Worm (Caenorhabditis elegans): ENCODE results near the gene clec-3.
A peak's percentile ranks its signal among the peaks of the same experiment; 100 is the strongest.

clec-3 gene

DNA sequence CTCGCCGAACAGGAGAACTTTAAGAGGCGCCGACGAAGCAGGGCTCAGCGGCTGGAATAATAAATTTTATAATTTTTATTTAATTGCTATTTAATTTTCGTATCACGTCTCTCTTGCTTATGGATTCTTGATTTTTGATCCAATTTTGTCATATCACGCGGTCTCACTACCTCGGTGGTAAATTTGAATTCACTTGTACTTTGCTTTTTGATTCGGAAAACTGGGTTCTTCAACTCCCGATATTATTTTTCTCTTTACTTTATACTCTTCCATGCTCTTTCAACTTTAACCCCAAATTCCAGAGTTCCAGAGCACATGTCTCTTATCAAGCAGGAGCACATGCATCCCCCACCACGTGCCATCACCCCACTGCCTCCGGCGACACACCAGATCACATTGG lies 16.0 kb downstream of the clec-3 start, which contains the start of gene lido-11:
Gene lido-11, plus strand, starts transcription at position 301 of the 400 bp plus-strand sequence.
- TF ChIP-seq C34B4.2 (tag; optimal IDR thresholded peaks at IDR 0.05) (no peak), elt-3 (tag; optimal IDR thresholded peaks at IDR 0.05) (no peak), nhr-84 (tag; optimal IDR thresholded peaks at IDR 0.05) (no peak), aha-1 (tag; optimal IDR thresholded peaks at IDR 0.05) (no peak), pag-3 (tag; optimal IDR thresholded peaks at IDR 0.05; ENCODE audit: borderline replicate concordance, insufficient read depth) (no peak), unc-130 (tag; optimal IDR thresholded peaks at IDR 0.05) (no peak), ces-1 (GFP tag; optimal IDR thresholded peaks at IDR 0.05) (no peak), nhr-85 (tag) (no peak), fos-1 (tag; optimal IDR thresholded peaks at IDR 0.05) (no peak), C16A3.4 (tag; optimal IDR thresholded peaks at IDR 0.05) (no peak), vab-15 (tag; optimal IDR thresholded peaks at IDR 0.05) (no peak)

DNA sequence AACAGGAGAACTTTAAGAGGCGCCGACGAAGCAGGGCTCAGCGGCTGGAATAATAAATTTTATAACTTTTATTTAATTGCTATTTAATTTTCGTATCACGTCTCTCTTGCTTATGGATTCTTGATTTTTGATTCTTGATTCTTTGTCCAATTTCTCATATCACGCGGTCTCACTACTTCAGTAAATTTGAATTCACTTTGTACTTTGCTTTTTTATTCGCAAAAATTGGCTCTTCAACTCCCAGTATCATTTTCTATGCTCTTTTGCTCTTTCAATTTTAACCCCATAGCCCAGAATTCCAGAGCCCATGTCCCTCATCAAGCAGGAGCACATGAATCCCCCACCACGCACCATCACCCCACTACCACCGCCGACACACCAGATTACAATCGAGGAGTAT lies 17.5 kb downstream of the clec-3 start, which contains the start of gene lido-10:
Gene lido-10, plus strand, starts transcription at position 301 of the 400 bp plus-strand sequence.
- TF ChIP-seq hlh-17 (GFP tag; optimal IDR thresholded peaks at IDR 0.05; ENCODE audit: borderline replicate concordance), result no peak
- TF ChIP-seq lsy-2 (tag; optimal IDR thresholded peaks at IDR 0.05), result no peak
- TF ChIP-seq unc-30 (tag; optimal IDR thresholded peaks at IDR 0.05), result no peak
- no peak for TF ChIP-seq ceh-8 (GFP tag; optimal IDR thresholded peaks at IDR 0.05)
- TF ChIP-seq fkh-8 (tag; optimal IDR thresholded peaks at IDR 0.05), result no peak
- no peak for TF ChIP-seq alr-1 (tag; optimal IDR thresholded peaks at IDR 0.05; ENCODE audit: borderline replicate concordance)
- no peak for TF ChIP-seq ets-5 (GFP tag; IDR thresholded peaks at IDR 0.05)
- no peak for TF ChIP-seq nhr-20 (tag; optimal IDR thresholded peaks at IDR 0.05)

DNA sequence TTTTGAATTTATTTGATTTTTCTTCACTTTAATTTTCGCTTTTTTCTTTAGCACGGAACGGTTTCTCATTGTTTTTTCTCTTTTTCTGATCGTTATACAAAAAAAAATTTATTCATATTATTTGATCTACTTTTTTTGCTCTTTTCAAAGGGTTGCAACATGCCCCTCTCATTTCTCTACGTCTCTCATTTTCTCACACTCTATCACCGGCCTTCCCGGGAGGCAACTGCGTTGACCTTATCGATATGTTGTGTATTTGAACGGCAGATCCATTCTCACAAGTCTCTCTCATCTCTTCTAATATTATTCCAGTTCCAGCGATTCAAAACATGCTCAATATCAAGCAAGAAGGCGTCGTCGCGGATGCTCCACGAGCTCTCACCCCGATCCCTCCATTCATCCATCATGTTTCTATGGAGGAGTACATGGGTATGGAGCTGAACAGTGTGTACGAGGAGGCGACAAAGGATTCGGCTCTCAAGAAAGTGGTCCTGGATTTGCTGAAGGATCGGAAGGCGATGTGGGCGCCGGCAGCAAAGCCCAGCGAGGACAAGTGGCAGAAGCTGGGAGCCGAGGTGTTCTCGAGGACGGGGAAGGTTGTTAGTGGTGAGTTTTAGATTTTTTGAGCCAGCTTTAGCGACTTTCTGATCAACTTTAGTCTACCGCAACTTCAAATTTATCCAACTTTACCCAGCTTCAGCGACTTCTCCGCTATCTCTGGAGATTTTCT lies 19.0 kb downstream of the clec-3 start, which contains the start of gene lido-9:
Gene lido-9, plus strand, starts transcription at position 234 of the 730 bp plus-strand sequence.
- TF ChIP-seq ztf-4 (tag; optimal IDR thresholded peaks at IDR 0.05) (no peak), blmp-1 (tag; optimal IDR thresholded peaks at IDR 0.05) (no peak), hlh-4 (tag; optimal IDR thresholded peaks at IDR 0.05) (no peak), sup-37 (GFP tag; optimal IDR thresholded peaks at IDR 0.05) (no peak), ztf-11 (tag; optimal IDR thresholded peaks at IDR 0.05) (no peak), nhr-76 (tag; optimal IDR thresholded peaks at IDR 0.05) (no peak), unc-98 (GFP tag; IDR thresholded peaks at IDR 0.05) (no peak)

DNA sequence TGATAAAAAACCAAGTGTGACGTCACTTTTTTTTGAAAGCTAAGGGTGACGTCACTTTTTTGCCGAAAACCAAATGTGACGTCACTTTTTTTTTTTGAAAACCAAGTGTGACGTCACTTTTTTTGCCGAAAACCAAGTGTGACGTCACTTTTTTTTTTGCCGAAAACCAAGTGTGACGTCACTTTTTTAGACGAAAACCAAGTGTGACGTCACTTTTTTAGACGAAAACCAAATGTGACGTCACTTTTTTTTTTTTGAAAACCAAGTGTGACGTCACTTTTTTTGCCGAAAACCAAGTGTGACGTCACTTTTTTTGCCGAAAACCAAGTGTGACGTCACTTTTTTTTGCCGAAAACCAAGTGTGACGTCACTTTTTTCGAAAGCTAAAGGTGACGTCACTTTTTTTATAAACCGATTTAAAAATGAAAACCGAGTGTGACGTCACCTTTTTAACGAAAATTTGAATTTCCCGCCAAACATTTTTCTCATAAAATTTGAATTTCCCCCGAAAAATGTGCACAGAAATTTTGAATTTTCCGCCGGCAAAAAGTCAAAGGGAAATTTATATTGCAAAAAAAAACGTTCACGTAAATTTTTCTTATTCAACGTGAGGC lies 21.8 kb downstream of the clec-3 start:
- TF ChIP-seq ceh-82 (tag; optimal IDR thresholded peaks at IDR 0.05), result no peak

DNA sequence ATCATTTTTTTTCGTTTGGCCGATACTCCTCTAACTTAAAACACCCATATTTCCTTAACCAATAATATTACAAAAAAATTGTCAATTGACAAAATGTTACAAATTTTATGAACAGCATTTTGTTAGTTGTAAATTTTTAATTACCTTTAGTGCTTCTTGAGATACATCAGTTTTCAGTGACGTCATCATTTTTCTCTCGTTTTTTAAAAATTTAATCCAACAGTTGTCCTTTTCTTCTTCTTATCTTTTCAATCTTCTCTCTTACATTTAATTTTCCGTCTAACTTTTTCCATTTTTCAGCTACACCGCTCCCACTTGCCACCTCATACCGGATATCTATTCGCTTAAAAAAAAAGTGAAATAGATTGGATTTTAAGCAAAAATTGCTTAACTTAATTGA lies 23.0 kb downstream of the clec-3 start, which contains the start of gene lido-8:
Gene lido-8, plus strand, starts transcription at position 301 of the 400 bp plus-strand sequence.
- no peak for TF ChIP-seq aha-1 (tag; optimal IDR thresholded peaks at IDR 0.05)
- no peak for TF ChIP-seq sup-37 (GFP tag; optimal IDR thresholded peaks at IDR 0.05)
- no peak for TF ChIP-seq ces-1 (GFP tag; optimal IDR thresholded peaks at IDR 0.05)

DNA sequence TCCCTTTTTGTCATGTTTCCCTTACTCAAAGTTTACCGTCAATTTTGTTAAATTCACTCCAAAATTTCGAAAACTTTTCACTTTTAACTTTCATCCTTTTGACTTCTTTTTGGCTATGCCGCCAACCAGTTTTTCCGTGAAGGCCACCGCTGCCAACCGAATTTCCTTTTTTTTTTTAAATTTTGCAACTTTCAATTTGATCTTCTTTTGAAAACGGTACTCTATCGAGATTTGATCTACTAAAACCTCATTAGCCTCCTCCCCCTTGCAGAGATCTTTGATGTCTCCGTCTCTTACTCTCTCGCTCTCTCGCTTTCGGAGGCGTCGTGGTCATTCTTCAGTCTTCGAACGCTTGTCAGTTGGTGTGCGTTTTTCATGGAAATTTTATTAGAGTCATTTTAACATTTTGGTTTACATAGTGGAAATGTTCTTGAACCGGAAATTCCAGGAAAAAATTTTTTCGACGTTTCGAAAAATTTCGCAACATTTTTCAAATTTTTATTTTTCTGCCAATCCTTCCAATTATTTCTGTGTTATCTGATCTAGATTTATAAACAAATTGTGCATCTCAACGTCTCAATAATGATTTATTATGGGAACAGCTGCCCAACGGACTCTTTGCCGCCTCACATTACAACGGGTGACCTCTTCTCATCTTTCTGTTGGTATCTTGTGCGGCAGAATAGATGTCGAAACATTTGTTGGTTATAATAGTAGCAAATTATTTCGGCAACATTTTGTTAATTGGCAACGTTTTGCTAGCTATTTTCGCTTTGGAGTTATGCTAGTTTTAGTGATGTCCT lies 24.9 kb downstream of the clec-3 start:
- no peak for TF ChIP-seq mab-9 (GFP tag; IDR thresholded peaks at IDR 0.05)
- TF ChIP-seq snu-23 (GFP tag; optimal IDR thresholded peaks at IDR 0.05), result peak; percentile 13
- no peak for TF ChIP-seq mef-2 (tag; optimal IDR thresholded peaks at IDR 0.05)
- no peak for TF ChIP-seq ces-1 (GFP tag; optimal IDR thresholded peaks at IDR 0.05)
- TF ChIP-seq grh-1 (GFP tag; IDR thresholded peaks at IDR 0.05), result peak; percentile 88
- no peak for TF ChIP-seq egl-13 (tag; optimal IDR thresholded peaks at IDR 0.05)
- TF ChIP-seq lin-14 (GFP tag; optimal IDR thresholded peaks at IDR 0.05), result peak; percentile 66
- peak in 1 of 2 experiments; percentile 28 for TF ChIP-seq efl-1 (optimal IDR thresholded peaks at IDR 0.05)
- TF ChIP-seq efl-1 (GFP tag; optimal IDR thresholded peaks at IDR 0.05 in 1 of 2), result peak in 1 of 2 experiments; percentile 71
- TF ChIP-seq lin-35 (GFP tag; optimal IDR thresholded peaks at IDR 0.05), result peak in 1 of 2 experiments; percentile 32
- peak; percentile 81 for TF ChIP-seq rnt-1 (tag; optimal IDR thresholded peaks at IDR 0.05)
- peak; percentile 18 for TF ChIP-seq lin-13 (GFP tag; optimal IDR thresholded peaks at IDR 0.05)
- no peak for TF ChIP-seq elt-2 (tag; optimal IDR thresholded peaks at IDR 0.05)
- TF ChIP-seq lsy-2 (tag; optimal IDR thresholded peaks at IDR 0.05), result peak in 1 of 2 experiments; percentile 17

Data from whole organism, L1 larva.